Fruit fly (Drosophila melanogaster): ENCODE data around the gene CG32795.
A peak's percentile ranks its signal among the peaks of the same experiment; 100 is the strongest.

The CG32795 gene

dm6 chrX:2757400-2757799 lies 33.0 kb downstream of the CG32795 start (continued):
- no peak for TF ChIP-seq so (GFP tag; IDR thresholded peaks at IDR 0.05)
- TF ChIP-seq HmgD (GFP tag; optimal IDR thresholded peaks at IDR 0.05), result no peak
- TF ChIP-seq CkIIα-i1 (GFP tag; IDR thresholded peaks at IDR 0.05), result no peak
- no peak for TF ChIP-seq Atf3 (GFP tag; optimal IDR thresholded peaks at IDR 0.05)
- no peak for TF ChIP-seq CG15073 (GFP tag; optimal IDR thresholded peaks at IDR 0.05)
- TF ChIP-seq Myb (GFP tag; optimal IDR thresholded peaks at IDR 0.05), result no peak
- no peak for TF ChIP-seq slou (GFP tag; optimal IDR thresholded peaks at IDR 0.05)
- TF ChIP-seq CG10431 (GFP tag; optimal IDR thresholded peaks at IDR 0.05), result no peak
- no peak for TF ChIP-seq CG8290 (GFP tag; optimal IDR thresholded peaks at IDR 0.05)
- TF ChIP-seq CG8290 (tag; optimal IDR thresholded peaks at IDR 0.05), result peak in 1 of 2 experiments; percentile 44
- TF ChIP-seq CG8359 (GFP tag; optimal IDR thresholded peaks at IDR 0.05; ENCODE audit: borderline replicate concordance), result no peak
- TF ChIP-seq klu (GFP tag; IDR thresholded peaks at IDR 0.05), result no peak
- TF ChIP-seq NC2β (GFP tag; optimal IDR thresholded peaks at IDR 0.05), result no peak
- TF ChIP-seq CG10321 (GFP tag; IDR thresholded peaks at IDR 0.05), result no peak
- TF ChIP-seq CG32772 (GFP tag; IDR thresholded peaks at IDR 0.05), result peak; percentile 49
- no peak for TF ChIP-seq onecut (GFP tag; IDR thresholded peaks at IDR 0.05)
- no peak for TF ChIP-seq Fer2 (tag; optimal IDR thresholded peaks at IDR 0.05)
- no peak for TF ChIP-seq fd96Cb (tag; optimal IDR thresholded peaks at IDR 0.05)
- no peak for TF ChIP-seq CG13296 (GFP tag; optimal IDR thresholded peaks at IDR 0.05)
- TF ChIP-seq pzg (GFP tag; optimal IDR thresholded peaks at IDR 0.05), result no peak
- TF ChIP-seq Atf-2 (GFP tag; optimal IDR thresholded peaks at IDR 0.05), result no peak
- TF ChIP-seq C15 (GFP tag; IDR thresholded peaks at IDR 0.05), result no peak
- TF ChIP-seq CG6683 (GFP tag; optimal IDR thresholded peaks at IDR 0.05), result no peak
- TF ChIP-seq zf30C (GFP tag; optimal IDR thresholded peaks at IDR 0.05), result no peak
- no peak for TF ChIP-seq Neu2 (GFP tag; optimal IDR thresholded peaks at IDR 0.05; ENCODE audit: borderline replicate concordance)
- TF ChIP-seq stwl (tag; optimal IDR thresholded peaks at IDR 0.05), result no peak
- no peak for TF ChIP-seq Aef1 (GFP tag; IDR thresholded peaks at IDR 0.05)
- TF ChIP-seq NFAT (GFP tag; IDR thresholded peaks at IDR 0.05), result no peak
- no peak for TF ChIP-seq h (optimal IDR thresholded peaks at IDR 0.05)
- no peak for TF ChIP-seq CG4328 (GFP tag; optimal IDR thresholded peaks at IDR 0.05)
- no peak for TF ChIP-seq Dll (GFP tag; IDR thresholded peaks at IDR 0.05; ENCODE audit: partially characterized antibody)
- TF ChIP-seq CG14050 (GFP tag; IDR thresholded peaks at IDR 0.05), result no peak
- peak; percentile 58 for TF ChIP-seq CG11504 (tag; optimal IDR thresholded peaks at IDR 0.05)
- TF ChIP-seq CG15011 (GFP tag; optimal IDR thresholded peaks at IDR 0.05), result no peak
- TF ChIP-seq Antp (GFP tag; optimal IDR thresholded peaks at IDR 0.05), result no peak
- peak; percentile 45; the same call in 1 of the 2 replicates for TF ChIP-seq sisA (GFP tag; IDR thresholded peaks at IDR 0.05)
- no peak for TF ChIP-seq chinmo (GFP tag; IDR thresholded peaks at IDR 0.05; ENCODE audit: partially characterized antibody)
- no peak for TF ChIP-seq tll (GFP tag; optimal IDR thresholded peaks at IDR 0.05)
- TF ChIP-seq CG12219 (GFP tag; optimal IDR thresholded peaks at IDR 0.05), result no peak
- no peak for TF ChIP-seq fd64A (GFP tag; optimal IDR thresholded peaks at IDR 0.05)
- TF ChIP-seq pum (GFP tag; optimal IDR thresholded peaks at IDR 0.05), result no peak
- no peak for TF ChIP-seq Bdp1 (GFP tag; optimal IDR thresholded peaks at IDR 0.05)
- TF ChIP-seq wdn (GFP tag; IDR thresholded peaks at IDR 0.05), result no peak
- TF ChIP-seq CG1832 (GFP tag; optimal IDR thresholded peaks at IDR 0.05), result no peak
- peak; percentile 10 for TF ChIP-seq CG13424 (tag; optimal IDR thresholded peaks at IDR 0.05)
- peak; percentile 77 for TF ChIP-seq Ets65A (GFP tag)
- TF ChIP-seq prd (optimal IDR thresholded peaks at IDR 0.05), result no peak
- 0 out of 3 replicates have a peak, but pooled peaks have one; percentile 29 for TF ChIP-seq prd (GFP tag; IDR thresholded peaks at IDR 0.05)
- peak; percentile 17; the same call in 1 of the 2 replicates for TF ChIP-seq seq (GFP tag; IDR thresholded peaks at IDR 0.05)
- TF ChIP-seq D (optimal IDR thresholded peaks at IDR 0.05), result no peak
- peak; percentile 5 for TF ChIP-seq D (GFP tag; optimal IDR thresholded peaks at IDR 0.05)
- TF ChIP-seq sens (GFP tag), result peak; percentile 67
- TF ChIP-seq unpg (GFP tag; optimal IDR thresholded peaks at IDR 0.05), result no peak

Data from whole organism, embryonic.